Worm (Caenorhabditis elegans): Measurements from ENCODE around the gene Y51A2D.13.

DNA sequence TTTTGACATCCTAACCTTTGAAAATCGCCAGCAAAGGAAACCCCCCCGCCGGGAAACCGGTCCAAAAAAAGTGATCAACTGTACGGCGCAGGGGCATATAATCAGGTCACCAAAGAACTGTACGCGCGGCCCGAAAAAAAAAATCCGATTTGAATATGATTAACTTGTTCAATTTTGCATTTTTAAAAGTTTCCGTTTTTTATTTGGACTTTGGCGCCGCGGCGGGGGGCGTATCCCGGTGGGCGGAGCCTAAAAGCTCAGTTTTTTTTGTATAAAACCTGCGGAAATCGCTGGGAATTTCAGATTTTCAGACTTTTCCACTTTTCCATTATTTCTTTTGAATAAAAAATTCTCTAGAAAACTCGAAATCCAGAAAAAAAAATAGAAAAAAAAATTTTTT lies 55.1 kb downstream of the Y51A2D.13 start, which contains the start of gene hmit-1.2:
- TF ChIP-seq unc-62 (GFP tag; optimal IDR thresholded peaks at IDR 0.05) (no peak), drap-1 (GFP tag; optimal IDR thresholded peaks at IDR 0.05) (no peak), bed-3 (GFP tag; optimal IDR thresholded peaks at IDR 0.05) (no peak), sem-2 (GFP tag; optimal IDR thresholded peaks at IDR 0.05) (no peak), elt-1 (tag; optimal IDR thresholded peaks at IDR 0.05; ENCODE audit: borderline replicate concordance, insufficient read depth) (no peak), lsy-2 (tag; optimal IDR thresholded peaks at IDR 0.05) (no peak), mep-1 (tag; optimal IDR thresholded peaks at IDR 0.05) (no peak), M03D4.4 (tag; optimal IDR thresholded peaks at IDR 0.05) (no peak), ztf-11 (tag; optimal IDR thresholded peaks at IDR 0.05) (no peak), pha-4 (tag; optimal IDR thresholded peaks at IDR 0.05) (no peak)

All from whole organism, mixed stage, embryonic.